Fruit fly (Drosophila melanogaster) whole organism, embryonic: ENCODE measurements around the gene CG11672.

Experiments
- Abd-B ChIP-seq: fragments of 200-800 bp; sonication (Bioruptor generic); optimal IDR thresholded peaks from 2 replicates; lab custom pipeline; 2018; ENCODE audit warnings: missing biosample characterization, mild to moderate bottlenecking, missing genetic modification characterization, moderate library complexity
- Ada2b ChIP-seq: fragments of 200-800 bp; sonication (Bioruptor generic); IDR thresholded peaks from 2 replicates; pipeline ENCODE4 v1.3.6; 2022; ENCODE audit warnings: missing biosample characterization, missing genetic modification characterization
- CG10654 ChIP-seq: fragments of 200-800 bp; sonication (Bioruptor generic); optimal IDR thresholded peaks from 2 replicates; lab custom pipeline; 2016; ENCODE audit warnings: missing biosample characterization, missing genetic modification characterization
- CG11560 ChIP-seq: fragments of 200-800 bp; sonication (Bioruptor generic); IDR thresholded peaks from 3 replicates; pipeline ENCODE4 v1.3.6; 2022; ENCODE audit warnings: missing biosample characterization, missing genetic modification characterization
- CG12744 ChIP-seq: fragments of 200-800 bp; sonication (Bioruptor generic); optimal IDR thresholded peaks from 2 replicates; lab custom pipeline; 2016; ENCODE audit warnings: missing biosample characterization, missing genetic modification characterization
- CG15011 ChIP-seq: fragments of 200-800 bp; sonication (Bioruptor generic); optimal IDR thresholded peaks from 3 replicates; lab custom pipeline; 2018; ENCODE audit warnings: missing biosample characterization, mild to moderate bottlenecking, missing genetic modification characterization
- CG2116 ChIP-seq: fragments of 200-800 bp; sonication (Bioruptor generic); optimal IDR thresholded peaks from 3 replicates; lab custom pipeline; 2018; ENCODE audit warnings: missing biosample characterization, mild to moderate bottlenecking, missing genetic modification characterization
- CG2889 ChIP-seq: fragments of 200-800 bp; sonication (Bioruptor generic); IDR thresholded peaks from 3 replicates; pipeline ENCODE4 v1.3.6; 2022; ENCODE audit warnings: missing biosample characterization, missing genetic modification characterization
- CG34224 ChIP-seq: fragments of 200-800 bp; sonication (Bioruptor generic); IDR thresholded peaks from 3 replicates; pipeline ENCODE4 v1.3.6; 2022; ENCODE audit warnings: missing biosample characterization, missing genetic modification characterization; ENCODE audit not compliant: partially characterized antibody
- CG34376 ChIP-seq: fragments of 200-800 bp; sonication (Bioruptor generic); optimal IDR thresholded peaks from 2 replicates; lab custom pipeline; 2018; ENCODE audit warnings: missing biosample characterization, mild to moderate bottlenecking, missing genetic modification characterization
- CG4282 ChIP-seq: fragments of 200-800 bp; sonication (Bioruptor generic); optimal IDR thresholded peaks from 2 replicates; lab custom pipeline; 2016; ENCODE audit warnings: missing biosample characterization, missing genetic modification characterization
- CG43689 ChIP-seq: fragments of 200-800 bp; sonication (Bioruptor generic); IDR thresholded peaks from 2 replicates; pipeline ENCODE4 v1.3.6; 2022; ENCODE audit warnings: missing biosample characterization, missing genetic modification characterization
- CG4730 ChIP-seq: fragments of 200-800 bp; sonication (Bioruptor generic); IDR thresholded peaks from 2 replicates; pipeline ENCODE4 v1.3.6; 2022; ENCODE audit warnings: missing biosample characterization, missing genetic modification characterization
- CG4820 ChIP-seq: fragments of 200-800 bp; sonication (Bioruptor generic); optimal IDR thresholded peaks from 3 replicates; lab custom pipeline; 2016; ENCODE audit warnings: missing biosample characterization, missing genetic modification characterization
- CG5180 ChIP-seq: fragments of 200-800 bp; sonication (Bioruptor generic); optimal IDR thresholded peaks from 3 replicates; lab custom pipeline; 2017; ENCODE audit warnings: missing biosample characterization, missing genetic modification characterization, mild to moderate bottlenecking, moderate library complexity, missing genetic modification reagents
- CG6765 ChIP-seq: fragments of 200-800 bp; sonication (Bioruptor generic); optimal IDR thresholded peaks from 3 replicates; lab custom pipeline; 2017; ENCODE audit warnings: missing biosample characterization, mild to moderate bottlenecking, missing genetic modification characterization
- CG7963 ChIP-seq: fragments of 200-800 bp; sonication (Bioruptor generic); IDR thresholded peaks from 3 replicates; pipeline ENCODE4 v1.3.6; 2022; ENCODE audit warnings: missing biosample characterization, missing genetic modification characterization; ENCODE audit not compliant: partially characterized antibody
- CG8359 ChIP-seq: fragments of 200-800 bp; sonication (Bioruptor generic); optimal IDR thresholded peaks from 2 replicates; lab custom pipeline; 2017; ENCODE audit warnings: missing biosample characterization, mild to moderate bottlenecking, missing genetic modification characterization, borderline replicate concordance
- CG8388 ChIP-seq: fragments of 200-800 bp; sonication (Bioruptor generic); optimal IDR thresholded peaks from 2 replicates; lab custom pipeline; 2019; ENCODE audit warnings: missing biosample characterization, mild to moderate bottlenecking, missing genetic modification characterization, moderate library complexity
- CG9727 ChIP-seq: fragments of 200-800 bp; sonication (Bioruptor generic); optimal IDR thresholded peaks from 3 replicates; lab custom pipeline; 2017; ENCODE audit warnings: missing biosample characterization, mild to moderate bottlenecking, missing genetic modification characterization
- CTCF ChIP-seq: fragments of 200-800 bp; sonication (Bioruptor generic); optimal IDR thresholded peaks from 2 replicates; lab custom pipeline; 2017; ENCODE audit warnings: missing biosample characterization, mild to moderate bottlenecking, missing genetic modification characterization, moderate library complexity
- D19A ChIP-seq: fragments of 200-800 bp; optimal IDR thresholded peaks from 3 replicates; lab custom pipeline; 2019; ENCODE audit warnings: missing biosample characterization, mild to moderate bottlenecking, missing genetic modification characterization, moderate library complexity
- Deaf1 ChIP-seq: fragments of 200-800 bp; optimal IDR thresholded peaks from 3 replicates; lab custom pipeline; 2019; ENCODE audit warnings: missing biosample characterization, mild to moderate bottlenecking, missing genetic modification characterization, moderate library complexity
- Dip3 ChIP-seq: fragments of 200-800 bp; sonication (Bioruptor generic); optimal IDR thresholded peaks from 3 replicates; lab custom pipeline; 2016; ENCODE audit warnings: missing biosample characterization, missing genetic modification characterization
- Eip74EF ChIP-seq, 2 experiments: fragments of 200-800 bp in 1 of 2; fragments of >200 bp in 1 of 2; sonication (Bioruptor generic) in 1 of 2; optimal IDR thresholded peaks; 2 replicates each; lab custom pipeline; 2017 to 2019; ENCODE audit warnings: missing biosample characterization in 2 of 2, missing genetic modification characterization in 2 of 2, mild to moderate bottlenecking in 1 of 2, moderate library complexity in 1 of 2
- HLH54F ChIP-seq: fragments of 200-800 bp; sonication (Bioruptor generic); optimal IDR thresholded peaks from 3 replicates; lab custom pipeline; 2016; ENCODE audit warnings: missing biosample characterization, missing genetic modification characterization
- Hmr ChIP-seq: fragments of 200-800 bp; sonication (Bioruptor generic); optimal IDR thresholded peaks from 3 replicates; lab custom pipeline; 2017; ENCODE audit warnings: mild to moderate bottlenecking, missing biosample characterization, missing genetic modification reagents, missing genetic modification characterization
- Lhr ChIP-seq: fragments of 200-800 bp; sonication (Bioruptor generic); optimal IDR thresholded peaks from 3 replicates; lab custom pipeline; 2017; ENCODE audit warnings: mild to moderate bottlenecking, missing biosample characterization, missing genetic modification reagents, missing genetic modification characterization
- MBD-R2 ChIP-seq: fragments of 200-800 bp; sonication (Bioruptor generic); IDR thresholded peaks from 2 replicates; pipeline ENCODE4 v1.3.6; 2022; ENCODE audit warnings: missing biosample characterization, missing genetic modification characterization
- Mad ChIP-seq: fragments of 200-800 bp; sonication (Bioruptor generic); optimal IDR thresholded peaks from 2 replicates; lab custom pipeline; 2016; ENCODE audit warnings: missing biosample characterization, missing genetic modification characterization
- NC2β ChIP-seq: fragments of 200-800 bp; sonication (Bioruptor generic); optimal IDR thresholded peaks from 2 replicates; lab custom pipeline; 2016; ENCODE audit warnings: missing biosample characterization, missing genetic modification characterization
- Six4 ChIP-seq: fragments of 200-800 bp; sonication (Bioruptor generic); optimal IDR thresholded peaks from 2 replicates; lab custom pipeline; 2016; ENCODE audit warnings: missing biosample characterization, missing genetic modification characterization
- Trl ChIP-seq, 3 experiments: fragments of >200 bp in 2 of 3; fragments of 200-800 bp in 1 of 3; sonication (Bioruptor generic) in 1 of 3; optimal IDR thresholded peaks; 2 replicates in 1 of 3; 3 replicates in 2 of 3; lab custom pipeline; 2016 to 2017; ENCODE audit warnings: missing biosample characterization in 1 of 3, missing genetic modification characterization in 1 of 3
- Vsx1 ChIP-seq: fragments of 200-800 bp; sonication (Bioruptor generic); optimal IDR thresholded peaks from 2 replicates; lab custom pipeline; 2017; ENCODE audit warnings: missing biosample characterization, mild to moderate bottlenecking, missing genetic modification characterization, missing genetic modification reagents
- cg ChIP-seq: fragments of 200-800 bp; sonication (Bioruptor generic); optimal IDR thresholded peaks from 3 replicates; lab custom pipeline; 2019; ENCODE audit warnings: missing biosample characterization, mild to moderate bottlenecking, missing genetic modification characterization, moderate library complexity
- eve ChIP-seq, 2 experiments: fragments of >200 bp; optimal IDR thresholded peaks; 2 replicates each; lab custom pipeline; 2017; ENCODE audit warnings: missing biosample characterization in 2 of 2, missing genetic modification characterization in 2 of 2
- fd96Cb ChIP-seq: fragments of 200-800 bp; sonication (Bioruptor generic); optimal IDR thresholded peaks from 2 replicates; lab custom pipeline; 2018; ENCODE audit warnings: missing biosample characterization, mild to moderate bottlenecking, missing genetic modification characterization, moderate library complexity
- gem ChIP-seq: fragments of 200-800 bp; sonication (Bioruptor generic); optimal IDR thresholded peaks from 2 replicates; lab custom pipeline; 2019; ENCODE audit warnings: missing biosample characterization, mild to moderate bottlenecking, missing genetic modification characterization, moderate library complexity
- gsb ChIP-seq: fragments of 200-800 bp; sonication (Bioruptor generic); IDR thresholded peaks from 2 replicates; pipeline ENCODE4 v1.3.6; 2022; ENCODE audit warnings: missing biosample characterization, missing genetic modification characterization
- inv ChIP-seq: fragments of 200-800 bp; sonication (Bioruptor generic); IDR thresholded peaks from 2 replicates; pipeline ENCODE4 v1.3.6; 2022; ENCODE audit warnings: missing biosample characterization, missing genetic modification characterization; ENCODE audit not compliant: partially characterized antibody
- ken ChIP-seq: fragments of 200-800 bp; sonication (Bioruptor generic); IDR thresholded peaks from 3 replicates; pipeline ENCODE4 v1.3.6; 2022; ENCODE audit warnings: missing biosample characterization, missing genetic modification characterization
- mld ChIP-seq: fragments of 200-800 bp; sonication (Bioruptor generic); IDR thresholded peaks from 3 replicates; pipeline ENCODE4 v1.3.6; 2022; ENCODE audit warnings: missing biosample characterization, missing genetic modification characterization; ENCODE audit not compliant: partially characterized antibody
- pita ChIP-seq: fragments of 200-800 bp; sonication (Bioruptor generic); optimal IDR thresholded peaks from 2 replicates; lab custom pipeline; 2017; ENCODE audit warnings: missing biosample characterization, mild to moderate bottlenecking, missing genetic modification characterization
- repo ChIP-seq: fragments of 200-800 bp; sonication (Bioruptor generic); optimal IDR thresholded peaks from 2 replicates; lab custom pipeline; 2016; ENCODE audit warnings: missing biosample characterization, missing genetic modification characterization
- rib ChIP-seq: fragments of 200-800 bp; sonication (Bioruptor generic); IDR thresholded peaks from 2 replicates; pipeline ENCODE4 v1.3.6; 2022; ENCODE audit warnings: missing biosample characterization, missing genetic modification characterization
- salm ChIP-seq: fragments of 200-800 bp; sonication (Bioruptor generic); optimal IDR thresholded peaks from 2 replicates; lab custom pipeline; 2018; ENCODE audit warnings: missing biosample characterization, mild to moderate bottlenecking, missing genetic modification characterization
- sim ChIP-seq: fragments of 200-800 bp; sonication (Bioruptor generic); IDR thresholded peaks from 2 replicates; pipeline ENCODE4 v1.3.6; 2022; ENCODE audit warnings: missing biosample characterization, missing genetic modification characterization
- slp2 ChIP-seq: fragments of 200-800 bp; sonication (Bioruptor generic); optimal IDR thresholded peaks from 2 replicates; lab custom pipeline; 2016; ENCODE audit warnings: missing biosample characterization, missing genetic modification characterization
- ttk ChIP-seq: fragments of 200-800 bp; sonication (Bioruptor generic); IDR thresholded peaks from 2 replicates; pipeline ENCODE4 v2.1.2; 2022; ENCODE audit warnings: missing biosample characterization, missing genetic modification characterization
- vnd ChIP-seq: fragments of 200-800 bp; sonication (Bioruptor generic); IDR thresholded peaks from 3 replicates; pipeline ENCODE4 v1.3.6; 2022; ENCODE audit warnings: missing biosample characterization, missing genetic modification characterization; ENCODE audit not compliant: partially characterized antibody
- wor ChIP-seq: fragments of 200-800 bp; sonication (Bioruptor generic); IDR thresholded peaks from 2 replicates; pipeline ENCODE4 v1.3.6; 2022; ENCODE audit warnings: missing biosample characterization, missing genetic modification characterization

Gene CG11672

DNA sequence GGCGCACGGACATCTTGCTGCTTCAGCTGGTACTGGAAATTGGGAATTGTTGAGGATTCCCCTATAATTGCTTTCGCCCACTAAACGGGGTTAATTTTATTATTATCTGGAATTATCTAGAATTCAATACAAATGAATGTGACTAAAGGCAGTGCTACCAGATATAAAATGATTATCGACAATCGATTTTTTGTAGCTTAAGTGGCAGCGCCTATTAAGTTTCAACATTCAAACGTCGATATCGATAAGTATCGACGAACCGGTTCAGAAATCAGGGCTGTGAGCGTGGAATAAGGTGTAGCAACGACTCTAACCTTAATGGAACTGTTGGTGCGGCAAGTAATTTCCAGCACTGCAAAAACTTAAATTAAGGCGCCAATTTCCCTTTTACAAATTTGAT, 14.7 kb upstream of the CG11672 start, which contains the start of gene Sgt1 (continued):
- TF ChIP-seq CG7963 (GFP tag; lab: Robert Waterston, UW) = peak; percentile 91
- TF ChIP-seq CG10654 (GFP tag; lab: Kevin White, UChicago) = no peak
- TF ChIP-seq CG2889 (GFP tag; lab: Robert Waterston, UW) = no peak
- no peak for TF ChIP-seq CG4820 (GFP tag; lab: Kevin White, UChicago)
- TF ChIP-seq Deaf1 (tag; lab: Kevin White, UChicago) = no peak
- no peak for TF ChIP-seq CG43689 (GFP tag; lab: Robert Waterston, UW)
- TF ChIP-seq MBD-R2 (GFP tag; lab: Robert Waterston, UW) = peak; percentile 54
- peak; percentile 89 for TF ChIP-seq CG34224
- peak; percentile 95 for TF ChIP-seq Lhr (GFP tag; lab: Kevin White, UChicago)
- no peak for TF ChIP-seq gem (tag; lab: Kevin White, UChicago)
- no peak for TF ChIP-seq CG15011
- TF ChIP-seq CG8388 (GFP tag; lab: Kevin White, UChicago) = no peak
- TF ChIP-seq CG6765 (GFP tag; lab: Kevin White, UChicago) = no peak
- peak; percentile 84 for TF ChIP-seq CG2116 (GFP tag; lab: Kevin White, UChicago)
- no peak for TF ChIP-seq CG9727 (GFP tag; lab: Kevin White, UChicago)
- peak; percentile 62 for TF ChIP-seq HLH54F (GFP tag; lab: Kevin White, UChicago)
- TF ChIP-seq gsb = no peak
- no peak for TF ChIP-seq Ada2b (GFP tag; lab: Robert Waterston, UW)
- no peak for TF ChIP-seq Abd-B (GFP tag; lab: Kevin White, UChicago)
- no peak for TF ChIP-seq rib (GFP tag; lab: Robert Waterston, UW)
- TF ChIP-seq CG4730 = no peak
- TF ChIP-seq D19A (tag; lab: Kevin White, UChicago) = no peak
- no peak for TF ChIP-seq Trl (optimal IDR thresholded peaks at IDR 0.05; lab: Kevin White, UChicago)
- peak; percentile 63 for TF ChIP-seq Trl (GFP tag; optimal IDR thresholded peaks at IDR 0.05; lab: Kevin White, UChicago)
- TF ChIP-seq Dip3 (GFP tag; lab: Kevin White, UChicago) = peak; percentile 23
- no peak for TF ChIP-seq ttk (GFP tag; lab: Robert Waterston, UW)
- no peak for TF ChIP-seq slp2
- no peak for TF ChIP-seq CG8359
- no peak for TF ChIP-seq eve (GFP tag; optimal IDR thresholded peaks at IDR 0.05; lab: Kevin White, UChicago)
- peak; percentile 88 for TF ChIP-seq mld (GFP tag; lab: Robert Waterston, UW)
- peak; percentile 67 for TF ChIP-seq inv (GFP tag; lab: Robert Waterston, UW)
- peak; percentile 6 for TF ChIP-seq Six4 (GFP tag; lab: Kevin White, UChicago)
- TF ChIP-seq sim (GFP tag; lab: Robert Waterston, UW) = no peak
- no peak for TF ChIP-seq fd96Cb (tag; lab: Kevin White, UChicago)
- TF ChIP-seq wor (GFP tag; lab: Robert Waterston, UW) = no peak
- peak; percentile 40 for TF ChIP-seq repo (GFP tag; lab: Kevin White, UChicago)
- TF ChIP-seq Eip74EF (GFP tag; optimal IDR thresholded peaks at IDR 0.05; lab: Kevin White, UChicago) = no peak
- peak; percentile 78 for TF ChIP-seq CG34376 (GFP tag; lab: Kevin White, UChicago)
- TF ChIP-seq CG11560 = peak; percentile 60; the same call in 2 of the 3 replicates
- 0 out of 3 replicates have a peak, but pooled peaks have one; percentile 54 for TF ChIP-seq ken (GFP tag; lab: Robert Waterston, UW)
- peak; percentile 56 for TF ChIP-seq CTCF (GFP tag; lab: Kevin White, UChicago)
- TF ChIP-seq Mad = peak; percentile 34
- peak; percentile 11 for TF ChIP-seq CG12744
- TF ChIP-seq vnd (GFP tag; lab: Robert Waterston, UW) = peak; percentile 72
- peak; percentile 30 for TF ChIP-seq NC2β (GFP tag; lab: Kevin White, UChicago)
- TF ChIP-seq CG5180 = no peak
- peak; percentile 85 for TF ChIP-seq pita (GFP tag; lab: Kevin White, UChicago)
- TF ChIP-seq Vsx1 = no peak
- peak; percentile 77 for TF ChIP-seq Hmr (GFP tag; lab: Kevin White, UChicago)
- peak; percentile 14 for TF ChIP-seq CG4282 (GFP tag; lab: Kevin White, UChicago)
- TF ChIP-seq salm (tag; lab: Kevin White, UChicago) = no peak
- no peak for TF ChIP-seq cg
